Worm (Caenorhabditis elegans) whole organism, late embryonic: Measurements from ENCODE around the gene B0281.1.

Source experiments
- C08G9.2 ChIP-seq: sonication (generic microtip); optimal IDR thresholded peaks from 2 replicates; lab custom pipeline; 2016; ENCODE audit warnings: mild to moderate bottlenecking, missing genetic modification characterization, moderate library complexity, missing compliant biosample characterization
- C38D4.7 ChIP-seq: fragments of 200-800 bp; sonication (Bioruptor generic); optimal IDR thresholded peaks from 2 replicates; lab custom pipeline; 2018; ENCODE audit warnings: mild to moderate bottlenecking, missing genetic modification characterization, moderate library complexity, missing compliant biosample characterization
- K02D7.2 ChIP-seq: sonication (generic microtip); optimal IDR thresholded peaks from 2 replicates; lab custom pipeline; 2017; ENCODE audit warnings: mild to moderate bottlenecking, missing genetic modification characterization, missing compliant biosample characterization
- Y22D7AL.16 ChIP-seq: sonication (generic microtip); optimal IDR thresholded peaks from 2 replicates; lab custom pipeline; 2016; ENCODE audit warnings: missing genetic modification characterization, missing compliant biosample characterization
- ama-1 ChIP-seq: fragments of 150-350 bp; optimal IDR thresholded peaks from 2 replicates; lab custom pipeline; 2014
- ceh-14 ChIP-seq: sonication (generic microtip); optimal IDR thresholded peaks from 2 replicates; lab custom pipeline; 2016; ENCODE audit warnings: missing genotype, missing genetic modification characterization, missing compliant biosample characterization
- ceh-2 ChIP-seq: sonication (generic microtip); optimal IDR thresholded peaks from 2 replicates; lab custom pipeline; 2016; ENCODE audit warnings: missing genotype, missing genetic modification characterization, missing compliant biosample characterization
- ceh-22 ChIP-seq: sonication (generic microtip); optimal IDR thresholded peaks from 2 replicates; lab custom pipeline; 2017; ENCODE audit warnings: missing biosample characterization, missing genetic modification characterization
- ceh-24 ChIP-seq: sonication (generic microtip); optimal IDR thresholded peaks from 2 replicates; lab custom pipeline; 2016; ENCODE audit warnings: mild to moderate bottlenecking, missing genetic modification characterization, missing compliant biosample characterization
- ceh-30 ChIP-seq: fragments of 150-350 bp; optimal IDR thresholded peaks from 2 replicates; lab custom pipeline; 2014; ENCODE audit warnings: missing biosample characterization, missing genetic modification characterization
- ceh-34 ChIP-seq: sonication (generic microtip); optimal IDR thresholded peaks from 2 replicates; lab custom pipeline; 2016; ENCODE audit warnings: mild to moderate bottlenecking, missing genetic modification characterization, missing compliant biosample characterization
- ceh-45 ChIP-seq: fragments of 200-800 bp; sonication (Bioruptor generic); IDR thresholded peaks from 2 replicates; pipeline ENCODE4 v1.3.6; 2022; ENCODE audit warnings: missing genetic modification reagents, missing genetic modification characterization, missing compliant biosample characterization
- dmd-4 ChIP-seq: sonication (generic microtip); optimal IDR thresholded peaks from 2 replicates; lab custom pipeline; 2016; ENCODE audit warnings: borderline replicate concordance, missing genetic modification characterization, missing compliant biosample characterization
- dve-1 ChIP-seq: sonication (generic microtip); optimal IDR thresholded peaks from 2 replicates; lab custom pipeline; 2017; ENCODE audit warnings: antibody characterized with exemption, mild to moderate bottlenecking, missing genetic modification characterization, missing compliant biosample characterization
- elt-2 ChIP-seq: sonication (generic microtip); optimal IDR thresholded peaks from 2 replicates; lab custom pipeline; 2016; ENCODE audit warnings: missing genetic modification reagents, missing genetic modification characterization, missing compliant biosample characterization
- ets-4 ChIP-seq: sonication (generic microtip); optimal IDR thresholded peaks from 2 replicates; lab custom pipeline; 2016; ENCODE audit warnings: missing genetic modification characterization, missing compliant biosample characterization
- eyg-1 ChIP-seq: sonication (generic microtip); optimal IDR thresholded peaks from 2 replicates; lab custom pipeline; 2016; ENCODE audit warnings: missing genotype, missing genetic modification characterization, missing compliant biosample characterization
- fkh-6 ChIP-seq: sonication (generic microtip); optimal IDR thresholded peaks from 2 replicates; lab custom pipeline; 2016; ENCODE audit warnings: missing genetic modification characterization, missing compliant biosample characterization
- hlh-13 ChIP-seq: fragments of 200-800 bp; sonication (Bioruptor generic); optimal IDR thresholded peaks from 2 replicates; lab custom pipeline; 2018; ENCODE audit warnings: mild to moderate bottlenecking, missing genetic modification characterization, missing compliant biosample characterization
- hlh-6 ChIP-seq: sonication (generic microtip); optimal IDR thresholded peaks from 2 replicates; lab custom pipeline; 2016; ENCODE audit warnings: missing genotype, missing genetic modification characterization, missing compliant biosample characterization
- hlh-8 ChIP-seq: sonication (generic microtip); optimal IDR thresholded peaks from 2 replicates; lab custom pipeline; 2016; ENCODE audit warnings: missing genotype, missing genetic modification characterization, missing compliant biosample characterization
- lim-6 ChIP-seq: sonication (generic microtip); optimal IDR thresholded peaks from 2 replicates; lab custom pipeline; 2016; ENCODE audit warnings: missing genetic modification characterization, missing compliant biosample characterization
- madf-2 ChIP-seq: sonication (generic microtip); optimal IDR thresholded peaks from 2 replicates; lab custom pipeline; 2017; ENCODE audit warnings: missing genetic modification characterization, missing compliant biosample characterization
- mec-3 ChIP-seq: sonication (generic microtip); optimal IDR thresholded peaks from 2 replicates; lab custom pipeline; 2016; ENCODE audit warnings: borderline replicate concordance, missing genetic modification characterization, missing compliant biosample characterization
- nfya-1 ChIP-seq: sonication (generic microtip); optimal IDR thresholded peaks from 2 replicates; lab custom pipeline; 2017; ENCODE audit warnings: missing genetic modification characterization, mild to moderate bottlenecking, missing compliant biosample characterization, antibody characterized with exemption, moderate library complexity
- nhr-11 ChIP-seq: fragments of 150-350 bp; optimal IDR thresholded peaks from 2 replicates; lab custom pipeline; 2014; ENCODE audit warnings: missing biosample characterization, missing genetic modification characterization
- nhr-232 ChIP-seq: sonication (generic microtip); optimal IDR thresholded peaks from 2 replicates; lab custom pipeline; 2016; ENCODE audit warnings: missing genetic modification characterization, missing compliant biosample characterization
- npax-4 ChIP-seq: sonication (generic microtip); optimal IDR thresholded peaks from 2 replicates; lab custom pipeline; 2016; ENCODE audit warnings: missing genetic modification characterization, missing compliant biosample characterization
- odd-2 ChIP-seq: sonication (generic microtip); optimal IDR thresholded peaks from 2 replicates; lab custom pipeline; 2017; ENCODE audit warnings: antibody characterized with exemption, mild to moderate bottlenecking, missing genetic modification characterization, missing compliant biosample characterization
- pax-1 ChIP-seq: fragments of 150-350 bp; optimal IDR thresholded peaks from 2 replicates; lab custom pipeline; 2014; ENCODE audit warnings: missing biosample characterization, missing genetic modification characterization
- pha-2 ChIP-seq: sonication (generic microtip); optimal IDR thresholded peaks from 2 replicates; lab custom pipeline; 2017; ENCODE audit warnings: mild to moderate bottlenecking, missing genetic modification characterization, missing compliant biosample characterization
- pha-4 ChIP-seq: fragments of 150-350 bp; optimal IDR thresholded peaks from 2 replicates; lab custom pipeline; 2018; ENCODE audit warnings: missing biosample characterization, missing genetic modification reagents, missing genetic modification characterization
- rnt-1 ChIP-seq: sonication (generic microtip); optimal IDR thresholded peaks from 2 replicates; lab custom pipeline; 2016; ENCODE audit warnings: missing genetic modification characterization, missing compliant biosample characterization
- sdc-2 ChIP-seq: sonication (generic microtip); optimal IDR thresholded peaks from 2 replicates; lab custom pipeline; 2016; ENCODE audit warnings: missing genotype, missing genetic modification characterization, missing compliant biosample characterization
- sox-4 ChIP-seq: sonication (generic microtip); optimal IDR thresholded peaks from 2 replicates; lab custom pipeline; 2017; ENCODE audit warnings: mild to moderate bottlenecking, missing genetic modification characterization, inconsistent platforms, missing compliant biosample characterization
- syd-9 ChIP-seq: sonication (generic microtip); optimal IDR thresholded peaks from 2 replicates; lab custom pipeline; 2016; ENCODE audit warnings: mild to moderate bottlenecking, missing genetic modification characterization, moderate library complexity, missing compliant biosample characterization
- tbx-7 ChIP-seq: sonication (generic microtip); optimal IDR thresholded peaks from 2 replicates; lab custom pipeline; 2016; ENCODE audit warnings: missing genotype, missing genetic modification characterization, missing compliant biosample characterization
- unc-3 ChIP-seq, 2 experiments: fragments of 200-800 bp in 1 of 2; sonication (Bioruptor generic) in 1 of 2; sonication (generic microtip) in 1 of 2; conservative IDR thresholded peaks in 1 of 2; optimal IDR thresholded peaks in 1 of 2; 2 replicates each; pipeline versions ENCODE4 v1.3.6 to Lab custom; 2016 to 2022; ENCODE audit warnings: missing compliant biosample characterization in 2 of 2, missing genetic modification characterization in 2 of 2, missing genetic modification reagents in 1 of 2
- unc-42 ChIP-seq: sonication (generic microtip); optimal IDR thresholded peaks from 2 replicates; lab custom pipeline; 2016; ENCODE audit warnings: missing genotype, missing genetic modification characterization, missing compliant biosample characterization
- unc-55 ChIP-seq: sonication (generic microtip); optimal IDR thresholded peaks from 2 replicates; lab custom pipeline; 2017; ENCODE audit warnings: missing biosample characterization, missing genetic modification reagents, missing genetic modification characterization
- unc-86 ChIP-seq: sonication (generic microtip); optimal IDR thresholded peaks from 2 replicates; lab custom pipeline; 2016; ENCODE audit warnings: missing genetic modification characterization, missing compliant biosample characterization
- ztf-16 ChIP-seq: sonication (generic microtip); optimal IDR thresholded peaks from 2 replicates; lab custom pipeline; 2017; ENCODE audit warnings: missing genetic modification characterization, missing compliant biosample characterization

The B0281.1 gene

DNA sequence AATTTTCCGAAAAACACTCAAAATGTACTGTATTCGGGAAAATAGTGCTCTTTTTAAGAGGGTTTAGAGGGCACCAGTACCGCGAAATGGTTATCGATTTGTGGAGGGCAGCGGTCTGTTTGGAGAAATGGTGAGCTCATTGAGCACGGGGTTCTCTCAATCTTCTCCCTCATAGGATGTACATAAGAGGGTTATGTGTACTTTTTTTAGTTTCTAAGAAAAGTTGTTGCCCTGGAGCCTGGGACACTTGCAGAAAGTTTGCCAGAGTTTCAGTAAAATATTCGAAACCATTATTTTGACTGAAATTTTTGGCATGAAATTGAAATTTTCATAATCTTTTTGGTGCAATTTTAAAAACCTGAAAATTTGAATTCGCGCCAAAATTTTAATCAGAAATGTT lies 39.7 kb downstream of the B0281.1 start, which contains the start of gene F43C11.10:
TSS of gene F43C11.10 (minus strand) at position 101 of the 400 bp plus-strand sequence.
- TF ChIP-seq rnt-1 (tag; lab: Kevin White, UChicago): no peak
- no peak for TF ChIP-seq ets-4
- TF ChIP-seq fkh-6: no peak
- TF ChIP-seq syd-9 (tag; lab: Kevin White, UChicago): no peak
- TF ChIP-seq eyg-1 (tag; lab: Kevin White, UChicago): no peak
- TF ChIP-seq unc-42 (tag; lab: Kevin White, UChicago): no peak
- TF ChIP-seq ama-1 (lab: Kevin White, UChicago): no peak
- no peak for TF ChIP-seq ceh-22 (tag; lab: Kevin White, UChicago)
- no peak for TF ChIP-seq unc-55 (GFP tag; lab: Kevin White, UChicago)
- no peak for TF ChIP-seq tbx-7 (tag; lab: Kevin White, UChicago)
- no peak for TF ChIP-seq hlh-6 (tag; lab: Kevin White, UChicago)
- no peak for TF ChIP-seq ztf-16 (tag; lab: Kevin White, UChicago)
- TF ChIP-seq npax-4 (tag; lab: Kevin White, UChicago): no peak
- TF ChIP-seq Y22D7AL.16: no peak
- no peak for TF ChIP-seq madf-2 (tag; lab: Kevin White, UChicago)
- TF ChIP-seq ceh-34: no peak
- TF ChIP-seq ceh-45: no peak
- TF ChIP-seq, all 69 proteins: peak for 0

DNA sequence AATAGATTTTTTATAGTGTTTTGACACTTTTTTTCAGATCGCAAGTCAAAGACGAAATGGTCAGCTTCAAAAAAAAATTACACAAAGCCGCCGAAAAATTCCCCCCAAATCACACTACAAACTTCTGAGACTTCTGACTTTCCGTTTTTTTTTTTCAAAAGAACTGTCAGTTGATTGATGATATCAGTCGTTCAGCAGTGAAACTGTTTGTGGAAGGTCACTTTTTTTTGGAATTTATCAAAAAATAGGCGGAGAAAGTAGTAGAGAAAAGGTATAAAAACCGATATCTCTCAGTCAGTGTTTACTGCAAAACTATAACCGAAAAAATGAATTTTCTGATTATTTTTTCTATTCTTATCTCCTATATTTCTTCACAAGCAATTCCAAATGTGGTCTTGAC lies 40.1 kb downstream of the B0281.1 start, which contains the start of gene F43C11.3:
TSS of gene F43C11.3 (plus strand) at position 301 of the 400 bp plus-strand sequence.
- TF ChIP-seq ceh-24 (tag; lab: Kevin White, UChicago) (no peak), ceh-45 (no peak), ceh-14 (tag; lab: Kevin White, UChicago) (no peak), nfya-1 (tag; lab: Kevin White, UChicago) (no peak), Y22D7AL.16 (no peak), sdc-2 (tag; lab: Kevin White, UChicago) (no peak), elt-2 (tag; lab: Kevin White, UChicago) (no peak), nhr-232 (tag; lab: Kevin White, UChicago) (no peak), ceh-2 (tag; lab: Kevin White, UChicago) (no peak), ets-4 (no peak), unc-86 (tag; lab: Kevin White, UChicago) (no peak), unc-3 (GFP tag; conservative IDR thresholded peaks at IDR 0.05; lab: Robert Waterston, UW) (no peak), unc-3 (tag; optimal IDR thresholded peaks at IDR 0.05; lab: Kevin White, UChicago) (no peak), K02D7.2 (tag; lab: Kevin White, UChicago) (no peak), dve-1 (tag; lab: Kevin White, UChicago) (no peak), ceh-34 (no peak), syd-9 (tag; lab: Kevin White, UChicago) (no peak), hlh-13 (GFP tag; lab: Kevin White, UChicago) (no peak), pax-1 (tag; lab: Kevin White, UChicago) (no peak), mec-3 (no peak)
- TF ChIP-seq, all 69 proteins: peak for 0

DNA sequence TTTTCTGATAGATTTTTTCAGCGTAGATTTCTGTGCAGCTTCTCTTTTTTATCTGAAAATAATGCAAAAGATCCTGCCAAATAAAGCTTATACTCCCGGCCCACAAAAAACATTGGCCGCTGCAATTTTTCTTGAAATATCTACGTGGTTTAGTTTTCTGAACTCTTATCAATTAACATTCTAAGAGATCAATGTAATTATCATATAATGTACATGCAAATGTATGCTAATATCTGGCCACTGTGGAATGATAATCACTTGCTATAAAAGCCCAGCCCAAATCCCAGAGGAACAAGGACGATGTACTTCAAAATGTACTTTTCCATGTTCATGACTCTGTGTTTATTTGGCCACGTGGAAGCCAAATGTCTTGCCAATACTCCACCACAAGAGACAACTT lies 41.6 kb downstream of the B0281.1 start, which contains the start of gene F43C11.2:
TSS of gene F43C11.2 (plus strand) at position 301 of the 400 bp plus-strand sequence.
- TF ChIP-seq nhr-11 (tag; lab: Kevin White, UChicago) (no peak), C38D4.7 (GFP tag; lab: Kevin White, UChicago) (no peak), C08G9.2 (tag; lab: Kevin White, UChicago) (no peak)

DNA sequence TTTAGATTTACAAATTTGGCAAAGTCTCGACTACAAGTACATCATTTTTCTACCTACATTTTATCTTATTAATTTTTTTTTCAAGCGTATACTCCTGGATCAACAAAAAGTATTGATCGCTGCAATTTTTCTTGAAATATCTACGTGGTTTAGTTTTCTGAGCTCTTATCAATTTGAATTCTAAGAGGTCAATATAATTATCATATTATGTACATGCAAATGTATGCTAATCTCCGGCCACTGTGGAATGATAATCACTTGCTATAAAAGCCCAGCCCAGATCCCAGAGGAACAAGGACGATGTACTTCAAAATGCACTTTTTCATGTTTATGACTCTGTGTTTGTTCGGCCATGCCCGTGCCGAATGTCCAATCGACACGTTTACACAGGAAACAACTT lies 43.9 kb downstream of the B0281.1 start, which contains the start of gene F43C11.1:
TSS of gene F43C11.1 (plus strand) at position 301 of the 400 bp plus-strand sequence.
- TF ChIP-seq hlh-13 (GFP tag; lab: Kevin White, UChicago): no peak
- no peak for TF ChIP-seq odd-2 (tag; lab: Kevin White, UChicago)
- no peak for TF ChIP-seq mec-3
- TF ChIP-seq fkh-6: no peak
- no peak for TF ChIP-seq pha-2 (tag; lab: Kevin White, UChicago)
- TF ChIP-seq pha-4 (tag; lab: Kevin White, UChicago): no peak
- TF ChIP-seq lim-6 (tag; lab: Kevin White, UChicago): no peak
- TF ChIP-seq hlh-8 (tag; lab: Kevin White, UChicago): no peak
- no peak for TF ChIP-seq sox-4 (tag; lab: Kevin White, UChicago)
- TF ChIP-seq ceh-30 (tag; lab: Kevin White, UChicago): no peak
- no peak for TF ChIP-seq dmd-4 (tag; lab: Kevin White, UChicago)
- TF ChIP-seq hlh-6 (tag; lab: Kevin White, UChicago): no peak
- no peak for TF ChIP-seq ama-1 (lab: Kevin White, UChicago)
